Worm (Caenorhabditis elegans) whole organism, young adult: Measurements from ENCODE around the gene F07A11.1.
A peak's percentile ranks its signal among the peaks of the same experiment; 100 is the strongest.

Experiments used
- B0336.3 ChIP-seq: fragments of 200-800 bp; sonication (Bioruptor generic); IDR thresholded peaks from 2 replicates; pipeline ENCODE4 v1.3.6; 2022; ENCODE audit warnings: missing genetic modification characterization, missing compliant biosample characterization
- C06A6.2 ChIP-seq: fragments of 200-800 bp; sonication (Bioruptor generic); conservative IDR thresholded peaks from 2 replicates; pipeline ENCODE4 v1.3.6; 2022; ENCODE audit warnings: missing genetic modification characterization, missing compliant biosample characterization
- C17E4.6 ChIP-seq: fragments of 200-800 bp; sonication (Bioruptor generic); IDR thresholded peaks from 2 replicates; pipeline ENCODE4 v1.3.6; 2022; ENCODE audit warnings: missing genetic modification reagents, missing genetic modification characterization, missing compliant biosample characterization
- D2030.7 ChIP-seq: fragments of 200-800 bp; sonication (Bioruptor generic); IDR thresholded peaks from 2 replicates; pipeline ENCODE4 v1.3.6; 2022; ENCODE audit warnings: missing genetic modification reagents, missing genetic modification characterization, missing compliant biosample characterization
- F22D6.2 ChIP-seq: sonication (generic microtip); optimal IDR thresholded peaks from 2 replicates; lab custom pipeline; 2016; ENCODE audit warnings: mild to moderate bottlenecking, missing genetic modification characterization, missing compliant biosample characterization
- F23B12.7 ChIP-seq: sonication (generic microtip); optimal IDR thresholded peaks from 2 replicates; lab custom pipeline; 2017; ENCODE audit warnings: missing genetic modification characterization, mild to moderate bottlenecking, missing compliant biosample characterization, antibody characterized with exemption, moderate library complexity; ENCODE audit not compliant: insufficient read depth
- F55B11.4 ChIP-seq: sonication (generic microtip); optimal IDR thresholded peaks from 2 replicates; lab custom pipeline; 2016; ENCODE audit warnings: missing compliant biosample characterization, missing genetic modification characterization, borderline replicate concordance; ENCODE audit not compliant: insufficient read depth
- K11D2.4 ChIP-seq: fragments of 200-800 bp; sonication (Bioruptor generic); IDR thresholded peaks from 2 replicates; pipeline ENCODE4 v1.3.6; 2022; ENCODE audit warnings: missing genetic modification reagents, missing genetic modification characterization, missing compliant biosample characterization
- K12H6.12 ChIP-seq: fragments of 200-800 bp; sonication (Bioruptor generic); optimal IDR thresholded peaks from 2 replicates; lab custom pipeline; 2018; ENCODE audit warnings: mild to moderate bottlenecking, missing genetic modification characterization, missing compliant biosample characterization
- Y53F4B.3 ChIP-seq: fragments of 200-800 bp; sonication (Bioruptor generic); IDR thresholded peaks from 2 replicates; pipeline ENCODE4 v1.3.6; 2022; ENCODE audit warnings: missing genetic modification reagents, missing genetic modification characterization, missing compliant biosample characterization
- Y67H2A.10 ChIP-seq: fragments of 200-800 bp; sonication (Bioruptor generic); conservative IDR thresholded peaks from 2 replicates; pipeline ENCODE4 v1.3.6; 2022; ENCODE audit warnings: missing genetic modification reagents, missing genetic modification characterization, missing compliant biosample characterization
- Y79H2A.3 ChIP-seq: fragments of 200-800 bp; sonication (Bioruptor generic); conservative IDR thresholded peaks from 2 replicates; pipeline ENCODE4 v1.3.6; 2022; ENCODE audit warnings: missing genetic modification reagents, missing genetic modification characterization, missing compliant biosample characterization
- Y95B8A.8 ChIP-seq: fragments of 200-800 bp; sonication (Bioruptor generic); IDR thresholded peaks from 2 replicates; pipeline ENCODE4 v1.3.6; 2022; ENCODE audit warnings: missing genetic modification reagents, missing genetic modification characterization, missing compliant biosample characterization
- ZK185.1 ChIP-seq: sonication (generic microtip); optimal IDR thresholded peaks from 2 replicates; lab custom pipeline; 2016; ENCODE audit warnings: mild to moderate bottlenecking, missing genetic modification characterization, missing compliant biosample characterization; ENCODE audit not compliant: poor library complexity, severe bottlenecking
- attf-3 ChIP-seq: fragments of 200-800 bp; sonication (Bioruptor generic); conservative IDR thresholded peaks from 2 replicates; pipeline ENCODE4 v1.3.6; 2022; ENCODE audit warnings: missing genetic modification reagents, missing genetic modification characterization, missing compliant biosample characterization
- bed-1 ChIP-seq: fragments of 200-800 bp; sonication (Bioruptor generic); IDR thresholded peaks from 2 replicates; pipeline ENCODE4 v1.3.6; 2022; ENCODE audit warnings: missing genetic modification reagents, missing genetic modification characterization, missing compliant biosample characterization
- cebp-1 ChIP-seq, 2 experiments: fragments of 200-800 bp in 1 of 2; sonication (Bioruptor generic) in 1 of 2; sonication (generic microtip) in 1 of 2; IDR thresholded peaks in 1 of 2; optimal IDR thresholded peaks in 1 of 2; 2 replicates each; pipeline versions ENCODE4 v1.3.6 to Lab custom; 2017 to 2022; ENCODE audit warnings: missing compliant biosample characterization in 2 of 2, missing genetic modification characterization in 2 of 2, mild to moderate bottlenecking in 1 of 2, missing genetic modification reagents in 1 of 2, moderate library complexity in 1 of 2
- cebp-2 ChIP-seq: fragments of 200-800 bp; sonication (Bioruptor generic); IDR thresholded peaks from 2 replicates; pipeline ENCODE4 v1.3.6; 2022; ENCODE audit warnings: missing genetic modification characterization, missing compliant biosample characterization
- ceh-27 ChIP-seq: fragments of 200-800 bp; sonication (Bioruptor generic); optimal IDR thresholded peaks from 2 replicates; lab custom pipeline; 2018; ENCODE audit warnings: mild to moderate bottlenecking, missing genetic modification characterization, moderate library complexity, missing compliant biosample characterization
- ceh-79 ChIP-seq: sonication (generic microtip); optimal IDR thresholded peaks from 2 replicates; lab custom pipeline; 2017; ENCODE audit warnings: mild to moderate bottlenecking, missing genetic modification characterization, missing compliant biosample characterization
- efl-1 ChIP-seq: fragments of 150-350 bp; optimal IDR thresholded peaks from 2 replicates; lab custom pipeline; 2014; ENCODE audit warnings: missing biosample characterization, missing genetic modification reagents, missing genetic modification characterization
- ets-4 ChIP-seq: fragments of 200-800 bp; sonication (Bioruptor generic); optimal IDR thresholded peaks from 2 replicates; lab custom pipeline; 2018; ENCODE audit warnings: mild to moderate bottlenecking, missing genetic modification characterization, missing compliant biosample characterization
- gei-17 ChIP-seq: fragments of 200-800 bp; sonication (Bioruptor generic); optimal IDR thresholded peaks from 2 replicates; lab custom pipeline; 2018; ENCODE audit warnings: mild to moderate bottlenecking, missing genetic modification characterization, missing compliant biosample characterization
- him-1 ChIP-seq: sonication (generic microtip); optimal IDR thresholded peaks from 2 replicates; lab custom pipeline; 2016; ENCODE audit warnings: missing genotype, missing genetic modification reagents, missing genetic modification characterization, missing compliant biosample characterization
- hlh-12 ChIP-seq: sonication (generic microtip); optimal IDR thresholded peaks from 2 replicates; lab custom pipeline; 2016; ENCODE audit warnings: missing genetic modification characterization, missing compliant biosample characterization
- hmg-1.2 ChIP-seq: fragments of 200-800 bp; sonication (Bioruptor generic); IDR thresholded peaks from 2 replicates; pipeline ENCODE4 v1.3.6; 2022; ENCODE audit warnings: missing genetic modification reagents, missing genetic modification characterization, missing compliant biosample characterization
- hmg-20 ChIP-seq: fragments of 200-800 bp; sonication (Bioruptor generic); IDR thresholded peaks from 2 replicates; pipeline ENCODE4 v1.3.6; 2022; ENCODE audit warnings: missing genetic modification reagents, missing genetic modification characterization, missing compliant biosample characterization
- hrde-1 ChIP-seq: sonication (generic microtip); optimal IDR thresholded peaks from 2 replicates; lab custom pipeline; 2016; ENCODE audit warnings: missing genetic modification characterization, mild to moderate bottlenecking, missing compliant biosample characterization, moderate library complexity, missing genotype, missing genetic modification reagents, borderline replicate concordance
- lsy-27 ChIP-seq: sonication (generic microtip); optimal IDR thresholded peaks from 2 replicates; lab custom pipeline; 2017; ENCODE audit warnings: missing genetic modification characterization, mild to moderate bottlenecking, missing compliant biosample characterization, antibody characterized with exemption, missing genotype, borderline replicate concordance; ENCODE audit not compliant: insufficient read depth
- madf-6 ChIP-seq: fragments of 200-800 bp; sonication (Bioruptor generic); IDR thresholded peaks from 2 replicates; pipeline ENCODE4 v1.3.6; 2022; ENCODE audit warnings: missing genetic modification reagents, missing genetic modification characterization, missing compliant biosample characterization
- madf-8 ChIP-seq: fragments of 200-800 bp; sonication (Bioruptor generic); conservative IDR thresholded peaks from 2 replicates; pipeline ENCODE4 v1.3.6; 2022; ENCODE audit warnings: missing genetic modification reagents, missing genetic modification characterization, missing compliant biosample characterization
- pbrm-1 ChIP-seq: fragments of 200-800 bp; sonication (Bioruptor generic); IDR thresholded peaks from 2 replicates; pipeline ENCODE4 v1.3.6; 2022; ENCODE audit warnings: missing genetic modification reagents, missing genetic modification characterization, missing compliant biosample characterization
- repo-1 ChIP-seq: sonication (generic microtip); optimal IDR thresholded peaks from 2 replicates; lab custom pipeline; 2017; ENCODE audit warnings: mild to moderate bottlenecking, missing genetic modification characterization, missing compliant biosample characterization
- rpc-1 ChIP-seq, 2 experiments: fragments of 150-350 bp in 1 of 2; sonication (generic microtip) in 1 of 2; optimal IDR thresholded peaks; 2 replicates each; lab custom pipeline; 2014 to 2018; ENCODE audit warnings: missing biosample characterization in 1 of 2, missing genetic modification characterization in 1 of 2, missing genetic modification reagents in 1 of 2, missing genotype in 1 of 2
- sea-2 ChIP-seq: fragments of 200-800 bp; sonication (Bioruptor generic); IDR thresholded peaks from 2 replicates; pipeline ENCODE4 v1.3.6; 2022; ENCODE audit warnings: missing genetic modification characterization, missing compliant biosample characterization
- snpc-3.4 ChIP-seq: sonication (generic microtip); optimal IDR thresholded peaks from 2 replicates; lab custom pipeline; 2017; ENCODE audit warnings: missing genetic modification characterization, mild to moderate bottlenecking, missing compliant biosample characterization, antibody characterized with exemption, moderate library complexity, missing genotype, missing genetic modification reagents
- snpc-4 ChIP-seq, 5 experiments: fragments of 150-350 bp in 1 of 5; sonication (generic microtip) in 4 of 5; optimal IDR thresholded peaks; 2 replicates each; lab custom pipeline; 2014 to 2018; ENCODE audit warnings: missing genetic modification characterization in 5 of 5, missing biosample characterization in 3 of 5, antibody characterized with exemption in 2 of 5, mild to moderate bottlenecking in 2 of 5, missing compliant biosample characterization in 2 of 5, missing genotype in 2 of 5, moderate library complexity in 2 of 5, missing genetic modification reagents in 1 of 5
- tlf-1 ChIP-seq: fragments of 200-800 bp; sonication (Bioruptor generic); optimal IDR thresholded peaks from 2 replicates; lab custom pipeline; 2018; ENCODE audit warnings: mild to moderate bottlenecking, missing genetic modification characterization, missing compliant biosample characterization
- xnd-1 ChIP-seq: sonication (generic microtip); optimal IDR thresholded peaks from 2 replicates; lab custom pipeline; 2016; ENCODE audit warnings: missing genotype, missing genetic modification reagents, missing genetic modification characterization, missing compliant biosample characterization
- ztf-26 ChIP-seq: sonication (generic microtip); optimal IDR thresholded peaks from 2 replicates; lab custom pipeline; 2017; ENCODE audit warnings: missing genetic modification characterization, missing compliant biosample characterization
- ztf-3 ChIP-seq: fragments of 200-800 bp; sonication (Bioruptor generic); optimal IDR thresholded peaks from 2 replicates; lab custom pipeline; 2018; ENCODE audit warnings: mild to moderate bottlenecking, missing genetic modification characterization, missing compliant biosample characterization

F07A11.1 gene

DNA sequence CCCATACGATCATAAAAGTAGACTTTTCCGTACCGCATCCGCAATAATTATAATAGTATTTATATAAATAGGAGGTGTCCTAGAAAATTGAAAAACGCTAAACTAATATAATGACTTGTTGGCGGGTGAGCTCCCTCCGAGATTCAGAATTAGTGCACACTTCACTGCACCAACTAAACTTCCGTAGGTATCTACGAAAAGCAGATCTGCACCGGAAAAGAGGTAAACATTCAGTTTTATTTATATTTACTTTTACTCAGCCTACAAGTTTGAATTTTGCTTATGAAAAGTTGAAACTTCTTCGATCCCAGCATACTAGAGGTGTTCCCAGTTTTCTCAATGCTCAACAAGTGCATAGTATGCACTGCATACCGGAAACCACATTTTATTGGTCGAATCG lies at the start of gene F07A11.1:
TSS of gene F07A11.1 (minus strand) at position 101 of the 400 bp plus-strand sequence.
- TF ChIP-seq F23B12.7 (tag; lab: Kevin White, UChicago) (no peak), lsy-27 (tag; lab: Kevin White, UChicago) (no peak), him-1 (tag; lab: Kevin White, UChicago) (peak; percentile 55), madf-8 (0 out of 2 replicates have a peak, but pooled peaks have one; percentile 20), snpc-4 (GFP tag; optimal IDR thresholded peaks at IDR 0.05; lab: Kevin White, UChicago) (no peak), snpc-4 (tag; optimal IDR thresholded peaks at IDR 0.05; lab: Kevin White, UChicago) (peak in 1 of 4 experiments; percentile 1), B0336.3 (GFP tag; lab: Robert Waterston, UW) (peak; percentile 36; the same call in 1 of the 2 replicates), Y95B8A.8 (GFP tag; lab: Robert Waterston, UW) (0 out of 2 replicates have a peak, but pooled peaks have one; percentile 49), snpc-3.4 (tag; lab: Kevin White, UChicago) (peak; percentile 5)

DNA sequence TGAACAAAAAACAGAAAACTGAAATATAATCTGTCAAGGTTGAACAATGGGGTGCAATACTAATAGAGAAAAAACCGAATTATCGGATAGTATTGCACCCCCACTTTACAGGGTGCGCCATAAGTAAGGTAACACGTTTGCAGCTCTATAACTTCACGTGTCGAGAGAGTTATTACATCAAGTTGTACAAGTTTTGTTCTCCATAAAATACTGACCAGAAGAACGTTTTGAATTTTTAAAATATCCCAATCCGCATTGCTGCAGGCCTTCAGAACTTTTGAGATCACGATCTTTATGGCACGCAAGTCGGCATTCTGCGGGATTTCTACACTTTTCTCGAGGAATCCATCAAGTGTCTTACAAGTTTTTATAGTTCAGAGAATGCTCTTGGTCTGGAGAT lies 45.9 kb upstream of the F07A11.1 start:
- TF ChIP-seq repo-1 (tag; lab: Kevin White, UChicago), result peak; percentile 8
- no peak for TF ChIP-seq ets-4 (GFP tag; lab: Kevin White, UChicago)
- no peak for TF ChIP-seq bed-1 (GFP tag; lab: Robert Waterston, UW)
- TF ChIP-seq ztf-26 (tag; lab: Kevin White, UChicago), result no peak
- TF ChIP-seq K12H6.12, result no peak

DNA sequence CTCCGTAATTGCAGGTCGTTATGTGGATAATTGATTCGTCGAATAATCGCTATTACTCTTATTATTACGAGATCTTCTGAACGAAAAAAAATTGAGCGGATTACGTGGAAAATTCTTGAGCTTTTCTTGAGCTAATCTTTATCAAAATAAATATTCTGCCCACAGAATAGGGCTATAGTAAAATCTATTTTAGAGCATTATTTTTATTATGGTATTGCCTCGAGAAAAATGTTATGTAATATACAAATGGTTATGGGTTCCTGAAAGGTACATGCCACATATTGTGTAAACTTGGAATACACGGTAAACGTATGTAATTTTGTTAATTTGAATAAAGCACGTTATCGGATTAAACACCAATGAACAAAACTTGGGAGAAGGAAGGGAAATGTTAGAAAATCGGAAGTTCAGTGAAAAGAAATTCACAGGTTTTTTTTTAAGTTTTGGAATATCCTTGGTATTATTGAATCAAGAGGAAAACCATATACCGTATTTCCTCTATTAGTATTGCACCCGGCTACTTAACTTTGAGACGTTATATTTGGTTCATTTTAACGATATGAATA lies 45.3 kb upstream of the F07A11.1 start:
- no peak for TF ChIP-seq bed-1 (GFP tag; lab: Robert Waterston, UW)
- no peak for TF ChIP-seq cebp-1 (GFP tag; IDR thresholded peaks at IDR 0.05; lab: Robert Waterston, UW)
- peak; percentile 10 for TF ChIP-seq cebp-1 (tag; optimal IDR thresholded peaks at IDR 0.05; lab: Kevin White, UChicago)
- TF ChIP-seq ZK185.1 (tag; lab: Kevin White, UChicago), result no peak
- TF ChIP-seq rpc-1 (optimal IDR thresholded peaks at IDR 0.05; lab: Kevin White, UChicago), result no peak
- no peak for TF ChIP-seq rpc-1 (tag; optimal IDR thresholded peaks at IDR 0.05; lab: Kevin White, UChicago)
- no peak for TF ChIP-seq Y79H2A.3 (GFP tag; lab: Robert Waterston, UW)
- TF ChIP-seq ceh-79 (tag; lab: Kevin White, UChicago), result no peak
- TF ChIP-seq ztf-26 (tag; lab: Kevin White, UChicago), result no peak
- no peak for TF ChIP-seq madf-6 (GFP tag; lab: Robert Waterston, UW)
- no peak for TF ChIP-seq D2030.7
- TF ChIP-seq gei-17 (GFP tag; lab: Kevin White, UChicago), result no peak
- no peak for TF ChIP-seq ztf-3 (GFP tag; lab: Kevin White, UChicago)
- TF ChIP-seq repo-1 (tag; lab: Kevin White, UChicago), result no peak
- TF ChIP-seq F22D6.2, result no peak
- TF ChIP-seq C17E4.6, result no peak
- TF ChIP-seq efl-1 (GFP tag; lab: Kevin White, UChicago), result no peak
- TF ChIP-seq hlh-12, result no peak
- TF ChIP-seq Y53F4B.3 (GFP tag; lab: Robert Waterston, UW), result no peak
- TF ChIP-seq pbrm-1 (GFP tag; lab: Robert Waterston, UW), result no peak
- TF ChIP-seq hmg-20 (GFP tag; lab: Robert Waterston, UW), result no peak
- TF ChIP-seq xnd-1 (tag; lab: Kevin White, UChicago), result no peak
- TF ChIP-seq sea-2 (GFP tag; lab: Robert Waterston, UW), result no peak
- TF ChIP-seq hmg-1.2 (GFP tag; lab: Robert Waterston, UW), result 0 out of 2 replicates have a peak, but pooled peaks have one; percentile 5
- 0 out of 2 replicates have a peak, but pooled peaks have one; percentile 9 for TF ChIP-seq C06A6.2
- no peak for TF ChIP-seq Y67H2A.10 (GFP tag; lab: Robert Waterston, UW)
- TF ChIP-seq cebp-2 (GFP tag; lab: Robert Waterston, UW), result no peak
- TF ChIP-seq K11D2.4 (GFP tag; lab: Robert Waterston, UW), result no peak
- TF ChIP-seq hrde-1 (tag; lab: Kevin White, UChicago), result no peak
- TF ChIP-seq B0336.3 (GFP tag; lab: Robert Waterston, UW), result no peak
- TF ChIP-seq tlf-1 (GFP tag; lab: Kevin White, UChicago), result peak; percentile 13
- TF ChIP-seq ceh-27 (GFP tag; lab: Kevin White, UChicago), result no peak
- TF ChIP-seq F55B11.4 (tag; lab: Kevin White, UChicago), result no peak
- no peak for TF ChIP-seq lsy-27 (tag; lab: Kevin White, UChicago)
- no peak for TF ChIP-seq attf-3
